Fruit fly (Drosophila melanogaster): Measurements from ENCODE around the gene Utx.

dm6 chr2L:10291276-10291675 lies 12.7 kb upstream of the Utx start:
- TF ChIP-seq Sox14 (GFP tag; optimal IDR thresholded peaks at IDR 0.05) (no peak), CG8632 (GFP tag; optimal IDR thresholded peaks at IDR 0.05) (no peak), Eip75B (GFP tag; optimal IDR thresholded peaks at IDR 0.05) (no peak), Ets21C (GFP tag; optimal IDR thresholded peaks at IDR 0.05) (no peak), CG6854 (GFP tag; optimal IDR thresholded peaks at IDR 0.05) (no peak), CG3032 (tag; optimal IDR thresholded peaks at IDR 0.05) (no peak), CG8319 (GFP tag; optimal IDR thresholded peaks at IDR 0.05) (no peak), CG8119 (GFP tag; IDR thresholded peaks at IDR 0.05) (no peak), CG16779 (tag; optimal IDR thresholded peaks at IDR 0.05) (no peak), CG11294 (GFP tag; IDR thresholded peaks at IDR 0.05) (no peak), CG7368 (GFP tag; optimal IDR thresholded peaks at IDR 0.05) (no peak), OdsH (GFP tag; optimal IDR thresholded peaks at IDR 0.05) (no peak)
